Fruit fly (Drosophila melanogaster) whole organism, embryonic: ENCODE data around the gene CG11771.

ENCODE experiments used
- Bdp1 ChIP-seq: fragments of 200-800 bp; sonication (Bioruptor generic); optimal IDR thresholded peaks from 3 replicates; lab custom pipeline; 2016; ENCODE audit warnings: missing biosample characterization, missing genetic modification characterization
- CG11247 ChIP-seq: fragments of 200-800 bp; sonication (Bioruptor generic); IDR thresholded peaks from 2 replicates; pipeline ENCODE4 v1.3.6; 2022; ENCODE audit warnings: missing biosample characterization, missing genetic modification characterization
- CG14050 ChIP-seq: fragments of 200-800 bp; sonication (Bioruptor generic); IDR thresholded peaks from 3 replicates; pipeline ENCODE4 v1.3.6; 2022; ENCODE audit warnings: missing biosample characterization, missing genetic modification characterization
- CG15479 ChIP-seq: fragments of 200-800 bp; sonication (Bioruptor generic); optimal IDR thresholded peaks from 3 replicates; lab custom pipeline; 2019; ENCODE audit warnings: missing biosample characterization, mild to moderate bottlenecking, missing genetic modification characterization, moderate library complexity
- CG1602 ChIP-seq: fragments of 200-800 bp; sonication (Bioruptor generic); optimal IDR thresholded peaks from 3 replicates; lab custom pipeline; 2016; ENCODE audit warnings: missing biosample characterization, missing genetic modification characterization
- CG18262 ChIP-seq: fragments of 200-800 bp; optimal IDR thresholded peaks from 3 replicates; lab custom pipeline; 2019; ENCODE audit warnings: missing biosample characterization, mild to moderate bottlenecking, missing genetic modification characterization, moderate library complexity
- CG18599 ChIP-seq: fragments of 200-800 bp; sonication (Bioruptor generic); optimal IDR thresholded peaks from 3 replicates; lab custom pipeline; 2017; ENCODE audit warnings: missing biosample characterization, missing genetic modification characterization, mild to moderate bottlenecking, moderate library complexity, missing genetic modification reagents
- CG2129 ChIP-seq: fragments of 200-800 bp; sonication (Bioruptor generic); IDR thresholded peaks from 2 replicates; pipeline ENCODE4 v1.3.6; 2022; ENCODE audit warnings: missing biosample characterization, missing genetic modification characterization; ENCODE audit not compliant: partially characterized antibody
- CG30431 ChIP-seq: fragments of 200-800 bp; sonication (Bioruptor generic); optimal IDR thresholded peaks from 2 replicates; lab custom pipeline; 2017; ENCODE audit warnings: missing biosample characterization, missing genetic modification characterization
- CG3163 ChIP-seq: fragments of 200-800 bp; sonication (Bioruptor generic); optimal IDR thresholded peaks from 3 replicates; lab custom pipeline; 2016; ENCODE audit warnings: missing biosample characterization, missing genetic modification characterization
- CG32772 ChIP-seq: fragments of 200-800 bp; sonication (Bioruptor generic); IDR thresholded peaks from 2 replicates; pipeline ENCODE4 v1.3.6; 2022; ENCODE audit warnings: missing biosample characterization, missing genetic modification characterization
- CG3281 ChIP-seq: fragments of 200-800 bp; sonication (Bioruptor generic); optimal IDR thresholded peaks from 3 replicates; lab custom pipeline; 2017; ENCODE audit warnings: missing biosample characterization, mild to moderate bottlenecking, missing genetic modification characterization
- CG34376 ChIP-seq: fragments of 200-800 bp; sonication (Bioruptor generic); optimal IDR thresholded peaks from 2 replicates; lab custom pipeline; 2018; ENCODE audit warnings: missing biosample characterization, mild to moderate bottlenecking, missing genetic modification characterization
- CG4282 ChIP-seq: fragments of 200-800 bp; sonication (Bioruptor generic); optimal IDR thresholded peaks from 2 replicates; lab custom pipeline; 2016; ENCODE audit warnings: missing biosample characterization, missing genetic modification characterization
- CG4360 ChIP-seq: fragments of 200-800 bp; sonication (Bioruptor generic); IDR thresholded peaks from 2 replicates; pipeline ENCODE4 v1.3.6; 2022; ENCODE audit warnings: missing biosample characterization, missing genetic modification characterization
- CG4404 ChIP-seq: fragments of 200-800 bp; sonication (Bioruptor generic); IDR thresholded peaks from 2 replicates; pipeline ENCODE4 v1.3.6; 2022; ENCODE audit warnings: missing biosample characterization, missing genetic modification characterization
- CG7271 ChIP-seq: fragments of 200-800 bp; sonication (Bioruptor generic); optimal IDR thresholded peaks from 2 replicates; lab custom pipeline; 2018; ENCODE audit warnings: missing biosample characterization, mild to moderate bottlenecking, missing genetic modification characterization, moderate library complexity
- CG7786 ChIP-seq: fragments of 200-800 bp; sonication (Bioruptor generic); optimal IDR thresholded peaks from 2 replicates; lab custom pipeline; 2016; ENCODE audit warnings: missing biosample characterization, missing genetic modification characterization
- CG8359 ChIP-seq: fragments of 200-800 bp; sonication (Bioruptor generic); optimal IDR thresholded peaks from 2 replicates; lab custom pipeline; 2017; ENCODE audit warnings: missing biosample characterization, mild to moderate bottlenecking, missing genetic modification characterization, borderline replicate concordance
- CG8765 ChIP-seq: fragments of 200-800 bp; sonication (Bioruptor generic); IDR thresholded peaks from 2 replicates; pipeline ENCODE4 v1.3.6; 2022; ENCODE audit warnings: missing biosample characterization, missing genetic modification characterization
- Deaf1 ChIP-seq: fragments of 200-800 bp; optimal IDR thresholded peaks from 3 replicates; lab custom pipeline; 2019; ENCODE audit warnings: missing biosample characterization, mild to moderate bottlenecking, missing genetic modification characterization, moderate library complexity
- GATAe ChIP-seq: fragments of 200-800 bp; sonication (Bioruptor generic); conservative IDR thresholded peaks from 2 replicates; pipeline ENCODE4 v1.3.6; 2022; ENCODE audit warnings: missing biosample characterization, missing genetic modification characterization
- HLH3B ChIP-seq: fragments of 200-800 bp; sonication (Bioruptor generic); IDR thresholded peaks from 2 replicates; pipeline ENCODE4 v1.3.6; 2022; ENCODE audit warnings: missing biosample characterization, missing genetic modification characterization
- HLH4C ChIP-seq: fragments of 200-800 bp; sonication (Bioruptor generic); IDR thresholded peaks from 3 replicates; pipeline ENCODE4 v1.3.6; 2022; ENCODE audit warnings: missing biosample characterization, missing genetic modification characterization; ENCODE audit not compliant: partially characterized antibody
- HmgZ ChIP-seq: fragments of 200-800 bp; sonication (Bioruptor generic); optimal IDR thresholded peaks from 2 replicates; lab custom pipeline; 2018; ENCODE audit warnings: missing biosample characterization, mild to moderate bottlenecking, missing genetic modification characterization
- Lpt ChIP-seq: fragments of >200 bp; optimal IDR thresholded peaks from 2 replicates; lab custom pipeline; 2018; ENCODE audit warnings: missing biosample characterization, missing genetic modification characterization
- Med ChIP-seq: fragments of 200-800 bp; sonication (Bioruptor generic); peaks from one replicate; lab custom pipeline; 2016; ENCODE audit warnings: missing biosample characterization, missing genetic modification characterization, mild to moderate bottlenecking, inconsistent platforms, moderate library complexity
- PHDP ChIP-seq: fragments of 200-800 bp; sonication (Bioruptor generic); optimal IDR thresholded peaks from 3 replicates; lab custom pipeline; 2018; ENCODE audit warnings: missing biosample characterization, mild to moderate bottlenecking, missing genetic modification characterization, moderate library complexity
- Pdp1 ChIP-seq, 2 experiments: fragments of 200-800 bp; sonication (Bioruptor generic); optimal IDR thresholded peaks; 3 replicates each; lab custom pipeline; 2016; ENCODE audit warnings: missing biosample characterization in 2 of 2, missing genetic modification characterization in 2 of 2, mild to moderate bottlenecking in 1 of 2, moderate library complexity in 1 of 2
- Scr ChIP-seq: fragments of 200-800 bp; sonication (Bioruptor generic); IDR thresholded peaks from 2 replicates; pipeline ENCODE4 v1.3.6; 2022; ENCODE audit warnings: missing biosample characterization, missing genetic modification characterization; ENCODE audit not compliant: partially characterized antibody
- ac ChIP-seq: fragments of 200-800 bp; sonication (Bioruptor generic); optimal IDR thresholded peaks from 3 replicates; lab custom pipeline; 2017; ENCODE audit warnings: missing biosample characterization, mild to moderate bottlenecking, missing genetic modification characterization
- ara ChIP-seq: fragments of 200-800 bp; sonication (Bioruptor generic); IDR thresholded peaks from 2 replicates; pipeline ENCODE4 v1.3.6; 2022; ENCODE audit warnings: missing biosample characterization, missing genetic modification characterization
- bab2 ChIP-seq: fragments of 200-800 bp; sonication (Bioruptor generic); optimal IDR thresholded peaks from 2 replicates; lab custom pipeline; 2016; ENCODE audit warnings: missing biosample characterization, missing genetic modification characterization
- bcd ChIP-seq: fragments of 200-800 bp; sonication (Bioruptor generic); optimal IDR thresholded peaks from 2 replicates; lab custom pipeline; 2017; ENCODE audit warnings: missing biosample characterization, mild to moderate bottlenecking, missing genetic modification characterization
- cg ChIP-seq: fragments of 200-800 bp; sonication (Bioruptor generic); optimal IDR thresholded peaks from 3 replicates; lab custom pipeline; 2019; ENCODE audit warnings: missing biosample characterization, mild to moderate bottlenecking, missing genetic modification characterization, moderate library complexity
- dpn ChIP-seq, 2 experiments: fragments of 200-800 bp; sonication (Bioruptor generic); optimal IDR thresholded peaks; 3 replicates each; lab custom pipeline; 2016; ENCODE audit warnings: missing biosample characterization in 2 of 2, missing genetic modification characterization in 2 of 2
- fd64A ChIP-seq: fragments of 200-800 bp; sonication (Bioruptor generic); optimal IDR thresholded peaks from 3 replicates; lab custom pipeline; 2018; ENCODE audit warnings: missing biosample characterization, mild to moderate bottlenecking, missing genetic modification characterization
- grn ChIP-seq: fragments of 200-800 bp; sonication (Bioruptor generic); optimal IDR thresholded peaks from 3 replicates; lab custom pipeline; 2017; ENCODE audit warnings: missing biosample characterization, missing genetic modification characterization
- lab ChIP-seq: fragments of 200-800 bp; sonication (Bioruptor generic); optimal IDR thresholded peaks from 3 replicates; lab custom pipeline; 2017; ENCODE audit warnings: missing biosample characterization, missing genetic modification characterization, mild to moderate bottlenecking, moderate library complexity, missing genetic modification reagents
- lbe ChIP-seq: fragments of 200-800 bp; sonication (Bioruptor generic); optimal IDR thresholded peaks from 2 replicates; lab custom pipeline; 2016; ENCODE audit warnings: missing biosample characterization, mild to moderate bottlenecking, missing genetic modification characterization
- lilli ChIP-seq: fragments of 200-800 bp; sonication (Bioruptor generic); optimal IDR thresholded peaks from 3 replicates; lab custom pipeline; 2016; ENCODE audit warnings: missing biosample characterization, missing genetic modification characterization
- nau ChIP-seq: fragments of 200-800 bp; sonication (Bioruptor generic); optimal IDR thresholded peaks from 3 replicates; lab custom pipeline; 2017; ENCODE audit warnings: missing biosample characterization, mild to moderate bottlenecking, missing genetic modification characterization, missing genetic modification reagents
- odd ChIP-seq: fragments of 200-800 bp; sonication (Bioruptor generic); optimal IDR thresholded peaks from 2 replicates; lab custom pipeline; 2017; ENCODE audit warnings: missing biosample characterization, mild to moderate bottlenecking, missing genetic modification characterization
- pita ChIP-seq: fragments of 200-800 bp; sonication (Bioruptor generic); optimal IDR thresholded peaks from 2 replicates; lab custom pipeline; 2017; ENCODE audit warnings: missing biosample characterization, mild to moderate bottlenecking, missing genetic modification characterization
- pzg ChIP-seq: fragments of 200-800 bp; sonication (Bioruptor generic); optimal IDR thresholded peaks from 3 replicates; lab custom pipeline; 2018; ENCODE audit warnings: missing biosample characterization, mild to moderate bottlenecking, missing genetic modification characterization, moderate library complexity
- repo ChIP-seq: fragments of 200-800 bp; sonication (Bioruptor generic); optimal IDR thresholded peaks from 2 replicates; lab custom pipeline; 2016; ENCODE audit warnings: missing biosample characterization, missing genetic modification characterization
- run ChIP-seq: fragments of 200-800 bp; sonication (Bioruptor generic); optimal IDR thresholded peaks from 3 replicates; lab custom pipeline; 2018; ENCODE audit warnings: missing biosample characterization, mild to moderate bottlenecking, missing genetic modification characterization
- sna ChIP-seq: fragments of 200-800 bp; sonication (Bioruptor generic); IDR thresholded peaks from 2 replicates; pipeline ENCODE4 v1.3.6; 2022; ENCODE audit warnings: missing biosample characterization, missing genetic modification characterization; ENCODE audit not compliant: partially characterized antibody
- stc ChIP-seq: fragments of 200-800 bp; sonication (Bioruptor generic); IDR thresholded peaks from 2 replicates; pipeline ENCODE4 v1.3.6; 2022; ENCODE audit warnings: missing biosample characterization, missing genetic modification characterization
- unpg ChIP-seq: fragments of 200-800 bp; sonication (Bioruptor generic); optimal IDR thresholded peaks from 3 replicates; lab custom pipeline; 2018; ENCODE audit warnings: missing biosample characterization, mild to moderate bottlenecking, missing genetic modification characterization, moderate library complexity

The CG11771 gene

dm6 chr3R:24962470-24962869 is 30.7 kb downstream of the CG11771 start (continued):
- TF ChIP-seq CG3281 (GFP tag; lab: Kevin White, UChicago): no peak
- TF ChIP-seq unpg (GFP tag; lab: Kevin White, UChicago): peak; percentile 77
- no peak for TF ChIP-seq CG4360 (GFP tag; lab: Robert Waterston, UW)
- peak; percentile 24 for TF ChIP-seq lbe
- no peak for TF ChIP-seq fd64A (GFP tag; lab: Kevin White, UChicago)
- peak; percentile 43 for TF ChIP-seq CG18262 (tag; lab: Kevin White, UChicago)
- peak; percentile 83 for TF ChIP-seq stc
- no peak for TF ChIP-seq CG2129 (GFP tag; lab: Robert Waterston, UW)
- TF ChIP-seq CG4282: no peak
- TF ChIP-seq CG32772 (GFP tag; lab: Robert Waterston, UW): peak; percentile 67
- no peak for TF ChIP-seq HLH4C (GFP tag; lab: Robert Waterston, UW)
- TF ChIP-seq Bdp1 (GFP tag; lab: Kevin White, UChicago): peak; percentile 11
- TF ChIP-seq lab (GFP tag; lab: Kevin White, UChicago): peak; percentile 72
- TF ChIP-seq PHDP (tag; lab: Kevin White, UChicago): no peak
- TF ChIP-seq ac (GFP tag; lab: Kevin White, UChicago): no peak
- TF ChIP-seq CG34376 (GFP tag; lab: Kevin White, UChicago): no peak
- peak; percentile 64 for TF ChIP-seq bab2 (GFP tag; lab: Kevin White, UChicago)
- TF ChIP-seq sna (GFP tag; lab: Robert Waterston, UW): no peak
- 0 out of 2 replicates have a peak, but pooled peaks have one; percentile 9 for TF ChIP-seq CG4404 (GFP tag; lab: Robert Waterston, UW)
- no peak for TF ChIP-seq nau (GFP tag; lab: Kevin White, UChicago)
- TF ChIP-seq CG1602: peak; percentile 53
- TF ChIP-seq dpn (GFP tag; optimal IDR thresholded peaks at IDR 0.05; lab: Kevin White, UChicago): peak; percentile 66 to 72
- no peak for TF ChIP-seq CG11247 (GFP tag; lab: Robert Waterston, UW)
- peak; percentile 97 for TF ChIP-seq Med
- no peak for TF ChIP-seq CG8765 (GFP tag; lab: Robert Waterston, UW)
- TF ChIP-seq run (tag; lab: Kevin White, UChicago): peak; percentile 49
- TF ChIP-seq HmgZ (tag; lab: Kevin White, UChicago): no peak
- peak; percentile 70 for TF ChIP-seq bcd (GFP tag; lab: Kevin White, UChicago)
- no peak for TF ChIP-seq Lpt (GFP tag; lab: Kevin White, UChicago)
- no peak for TF ChIP-seq cg (GFP tag; lab: Kevin White, UChicago)
- TF ChIP-seq grn (GFP tag; lab: Kevin White, UChicago): peak; percentile 9
- TF ChIP-seq HLH3B (GFP tag; lab: Robert Waterston, UW): peak; percentile 67; the same call in 1 of the 2 replicates
- no peak for TF ChIP-seq pzg (GFP tag; lab: Kevin White, UChicago)
- TF ChIP-seq Scr (GFP tag; lab: Robert Waterston, UW): no peak
- peak; percentile 1 for TF ChIP-seq CG8359
- TF ChIP-seq CG30431: peak; percentile 41
- peak; percentile 43 for TF ChIP-seq CG7786 (GFP tag; lab: Kevin White, UChicago)
- TF ChIP-seq lilli (GFP tag; lab: Kevin White, UChicago): peak; percentile 75
- no peak for TF ChIP-seq GATAe (GFP tag; lab: Robert Waterston, UW)
- TF ChIP-seq Pdp1 (GFP tag; optimal IDR thresholded peaks at IDR 0.05; lab: Kevin White, UChicago): peak in 1 of 2 experiments; percentile 65
- no peak for TF ChIP-seq CG7271
- no peak for TF ChIP-seq CG15479 (GFP tag; lab: Kevin White, UChicago)
- no peak for TF ChIP-seq pita (GFP tag; lab: Kevin White, UChicago)
- TF ChIP-seq CG3163 (GFP tag; lab: Kevin White, UChicago): no peak
- no peak for TF ChIP-seq Deaf1 (tag; lab: Kevin White, UChicago)
- TF ChIP-seq repo (GFP tag; lab: Kevin White, UChicago): peak; percentile 16
- TF ChIP-seq CG14050 (GFP tag; lab: Robert Waterston, UW): peak; percentile 57; the same call in 2 of the 3 replicates
- no peak for TF ChIP-seq odd (GFP tag; lab: Kevin White, UChicago)
- TF ChIP-seq CG18599: peak; percentile 54
- peak; percentile 58 for TF ChIP-seq ara (GFP tag; lab: Robert Waterston, UW)
